Fruit fly (Drosophila melanogaster): Measurements from ENCODE around the gene RabGGTa.

Gene RabGGTa

DNA sequence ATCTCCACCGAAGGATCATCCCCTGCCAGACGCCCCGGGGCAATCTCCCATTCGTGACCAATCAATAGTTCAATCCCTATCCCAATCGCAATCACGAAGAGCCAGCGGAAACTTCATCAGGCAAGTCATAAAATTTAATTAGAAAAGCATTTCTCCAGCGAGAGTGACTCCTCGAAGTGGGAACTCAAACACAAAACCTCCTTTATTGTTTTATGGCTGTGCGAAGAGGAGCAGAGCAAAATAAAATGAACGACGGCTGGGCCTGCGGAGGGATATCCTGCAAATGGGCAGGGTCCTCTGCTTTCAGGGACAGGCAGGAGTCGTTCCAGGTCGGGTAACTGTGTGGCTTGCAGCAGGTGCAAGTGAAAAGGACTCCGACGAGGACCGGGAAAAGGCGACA, 3.0 kb upstream of the RabGGTa start:
- TF ChIP-seq Sin3A (optimal IDR thresholded peaks at IDR 0.05), result no peak
- no peak for TF ChIP-seq Myc (optimal IDR thresholded peaks at IDR 0.05)
- TF ChIP-seq psq (optimal IDR thresholded peaks at IDR 0.05), result no peak
- no peak for TF ChIP-seq ttk (optimal IDR thresholded peaks at IDR 0.05)
- TF ChIP-seq h (optimal IDR thresholded peaks at IDR 0.05), result no peak
- TF ChIP-seq insv (optimal IDR thresholded peaks at IDR 0.05), result no peak

DNA sequence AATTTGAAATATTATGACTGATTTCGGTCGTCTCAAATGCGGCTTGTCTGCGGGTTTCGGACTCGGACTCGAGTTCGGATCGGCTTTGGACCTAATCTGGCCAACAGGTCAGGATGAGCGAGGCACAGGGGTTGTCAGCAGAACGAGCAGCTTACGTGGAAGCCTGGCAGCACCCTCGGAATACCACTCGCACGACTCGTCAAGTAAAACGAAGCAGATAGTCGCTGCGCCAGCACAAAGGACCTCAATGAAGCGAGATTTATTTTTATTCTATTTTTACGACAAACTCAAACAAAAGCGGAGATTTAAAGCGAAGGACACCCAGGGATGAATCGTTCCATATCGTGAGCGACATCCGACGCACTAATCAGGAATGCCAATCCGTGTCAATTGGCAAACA, 2.1 kb upstream of the RabGGTa start:
- TF ChIP-seq Sin3A (optimal IDR thresholded peaks at IDR 0.05) (no peak), Myc (optimal IDR thresholded peaks at IDR 0.05) (no peak), insv (optimal IDR thresholded peaks at IDR 0.05) (no peak), h (optimal IDR thresholded peaks at IDR 0.05) (no peak), psq (optimal IDR thresholded peaks at IDR 0.05) (no peak)

DNA sequence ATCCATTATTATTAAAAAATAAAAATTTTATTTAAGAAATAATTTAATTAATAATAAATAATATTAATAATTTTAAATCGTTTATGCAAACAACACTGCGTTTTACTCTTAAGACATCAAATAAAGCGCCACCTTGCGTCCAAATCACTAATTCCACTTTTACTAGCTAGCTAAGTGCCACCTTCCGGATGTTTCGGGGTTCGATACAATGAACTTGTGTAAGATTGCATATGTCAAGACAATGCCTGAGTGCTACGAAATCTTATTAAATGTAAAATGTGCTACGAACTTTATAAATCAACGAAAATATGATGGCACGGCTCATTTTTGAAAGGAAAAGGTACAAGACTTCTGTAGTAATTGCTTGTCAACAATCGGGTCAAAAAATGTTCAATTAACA, 1.0 kb upstream of the RabGGTa start:
- TF ChIP-seq ttk (optimal IDR thresholded peaks at IDR 0.05), result no peak
- no peak for TF ChIP-seq Sin3A (optimal IDR thresholded peaks at IDR 0.05)
- TF ChIP-seq psq (optimal IDR thresholded peaks at IDR 0.05), result no peak
- TF ChIP-seq insv (optimal IDR thresholded peaks at IDR 0.05), result no peak
- no peak for TF ChIP-seq h (optimal IDR thresholded peaks at IDR 0.05)
- TF ChIP-seq Myc (optimal IDR thresholded peaks at IDR 0.05), result no peak

DNA sequence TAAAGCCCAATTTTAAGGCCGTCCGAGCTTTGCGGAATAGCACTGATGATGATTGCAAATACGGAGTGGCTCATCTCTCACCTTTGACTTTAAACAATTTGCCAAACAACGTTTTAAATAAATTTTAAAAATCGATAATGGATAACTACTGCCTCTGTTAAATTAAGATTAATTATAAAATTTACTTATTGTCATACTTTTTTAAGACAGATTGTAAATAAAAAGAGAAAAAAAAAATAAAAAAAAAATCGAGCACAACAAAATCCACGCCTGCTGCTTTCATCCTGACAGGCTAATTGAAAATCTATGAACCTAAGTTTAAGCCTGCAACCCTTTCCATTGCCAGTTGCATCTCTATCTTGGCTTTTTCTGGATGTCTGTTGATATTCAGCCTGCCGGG, 11.0 kb downstream of the RabGGTa start, which contains the start of gene CG12589:
Gene CG12589 (minus strand): TSS at position 101 of the 400 bp plus-strand sequence.
- TF ChIP-seq Sin3A (optimal IDR thresholded peaks at IDR 0.05), result no peak

DNA sequence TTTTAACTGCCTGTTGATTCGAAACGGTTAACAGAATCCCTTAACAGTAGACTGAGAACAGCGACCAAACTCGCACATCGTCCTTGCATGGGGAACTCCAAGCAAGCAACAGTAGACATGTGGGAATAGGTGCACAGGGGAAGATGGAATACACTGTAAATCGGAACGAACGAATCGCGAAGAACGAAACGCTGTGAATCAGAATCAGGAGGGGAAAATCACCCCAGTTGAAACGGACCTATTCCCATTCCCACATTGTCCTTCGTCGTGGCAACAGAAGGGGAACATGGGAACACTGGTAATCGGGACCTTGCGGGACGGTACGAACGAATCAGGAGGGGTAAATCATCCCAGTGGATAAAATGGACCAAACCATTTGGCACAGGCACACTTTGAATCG, 22.6 kb downstream of the RabGGTa start, which contains the start of gene dpr16:
Gene dpr16 (plus strand): TSS at position 386 of the 400 bp plus-strand sequence.
- no peak for TF ChIP-seq insv (optimal IDR thresholded peaks at IDR 0.05)
- TF ChIP-seq ttk (optimal IDR thresholded peaks at IDR 0.05), result no peak
- TF ChIP-seq h (optimal IDR thresholded peaks at IDR 0.05), result no peak
- no peak for TF ChIP-seq Sin3A (optimal IDR thresholded peaks at IDR 0.05)
- no peak for TF ChIP-seq Myc (optimal IDR thresholded peaks at IDR 0.05)
- TF ChIP-seq psq (optimal IDR thresholded peaks at IDR 0.05), result no peak

DNA sequence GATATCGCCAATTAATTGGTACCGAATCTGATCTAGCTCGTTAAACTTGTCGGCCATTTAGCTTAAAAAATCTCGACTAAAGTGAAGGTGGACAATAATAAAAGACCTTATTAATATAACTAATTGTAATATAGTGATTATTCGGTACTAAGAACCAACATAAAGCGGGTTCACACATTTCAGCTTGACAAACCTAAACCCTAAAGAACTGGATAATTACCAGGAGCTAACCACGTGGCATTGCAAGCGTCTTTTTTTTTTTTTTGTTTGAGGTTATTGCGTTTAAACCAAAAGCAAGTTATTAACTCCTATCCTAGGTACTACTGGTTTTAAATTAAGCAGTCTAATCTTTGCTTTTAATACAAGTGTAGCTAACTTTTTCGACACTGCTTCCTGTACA, 31.4 kb downstream of the RabGGTa start, which contains the start of gene CG12590:
Gene CG12590 (plus strand): TSS at position 301 of the 400 bp plus-strand sequence.
- TF ChIP-seq Sin3A (optimal IDR thresholded peaks at IDR 0.05), result no peak
- TF ChIP-seq Myc (optimal IDR thresholded peaks at IDR 0.05), result no peak
- no peak for TF ChIP-seq ttk (optimal IDR thresholded peaks at IDR 0.05)
- TF ChIP-seq insv (optimal IDR thresholded peaks at IDR 0.05), result no peak
- TF ChIP-seq h (optimal IDR thresholded peaks at IDR 0.05), result no peak

DNA sequence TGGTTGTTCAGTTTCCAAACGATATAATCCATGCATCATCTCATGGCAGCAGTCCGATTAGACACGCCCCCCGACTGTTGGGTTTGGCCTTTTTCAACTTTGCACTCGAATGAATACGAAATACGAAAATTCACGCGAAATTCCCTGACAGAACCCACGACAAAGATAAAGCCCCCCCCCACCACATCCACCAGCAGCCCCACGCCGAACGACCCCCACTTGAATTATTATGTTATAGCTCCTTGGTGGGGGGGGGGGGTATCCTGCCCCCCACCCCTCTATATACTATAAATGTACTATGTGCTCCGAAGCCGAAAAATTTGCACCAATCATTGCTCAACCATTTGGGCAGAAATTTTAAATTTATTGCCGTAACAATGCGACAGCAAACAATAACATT, 34.3 kb downstream of the RabGGTa start:
- TF ChIP-seq Sin3A (optimal IDR thresholded peaks at IDR 0.05) (no peak), h (optimal IDR thresholded peaks at IDR 0.05) (no peak), Myc (optimal IDR thresholded peaks at IDR 0.05) (no peak), insv (optimal IDR thresholded peaks at IDR 0.05) (no peak), ttk (optimal IDR thresholded peaks at IDR 0.05) (no peak), psq (optimal IDR thresholded peaks at IDR 0.05) (no peak)

DNA sequence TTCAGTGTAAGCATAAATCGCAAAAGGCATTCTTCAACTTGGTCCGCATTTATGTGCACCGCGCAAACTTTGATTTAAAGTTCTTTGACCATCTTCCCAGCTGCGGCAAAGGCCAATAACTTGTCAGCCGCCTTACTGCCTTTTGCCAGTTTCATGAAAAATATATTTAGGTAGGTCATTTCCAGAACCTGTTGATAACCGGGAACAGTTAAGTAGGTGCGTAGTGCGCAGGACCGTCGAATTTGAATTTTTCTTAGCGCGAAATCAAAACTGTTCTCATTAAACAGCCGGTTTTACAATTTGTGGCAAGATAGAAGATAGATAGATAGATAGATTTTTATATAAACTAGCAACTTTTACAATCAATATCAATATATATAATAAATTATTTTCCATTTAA, 44.1 kb downstream of the RabGGTa start:
- TF ChIP-seq insv (optimal IDR thresholded peaks at IDR 0.05), result no peak
- no peak for TF ChIP-seq ttk (optimal IDR thresholded peaks at IDR 0.05)
- TF ChIP-seq Myc (optimal IDR thresholded peaks at IDR 0.05), result no peak
- no peak for TF ChIP-seq psq (optimal IDR thresholded peaks at IDR 0.05)
- no peak for TF ChIP-seq Sin3A (optimal IDR thresholded peaks at IDR 0.05)
- no peak for TF ChIP-seq h (optimal IDR thresholded peaks at IDR 0.05)

DNA sequence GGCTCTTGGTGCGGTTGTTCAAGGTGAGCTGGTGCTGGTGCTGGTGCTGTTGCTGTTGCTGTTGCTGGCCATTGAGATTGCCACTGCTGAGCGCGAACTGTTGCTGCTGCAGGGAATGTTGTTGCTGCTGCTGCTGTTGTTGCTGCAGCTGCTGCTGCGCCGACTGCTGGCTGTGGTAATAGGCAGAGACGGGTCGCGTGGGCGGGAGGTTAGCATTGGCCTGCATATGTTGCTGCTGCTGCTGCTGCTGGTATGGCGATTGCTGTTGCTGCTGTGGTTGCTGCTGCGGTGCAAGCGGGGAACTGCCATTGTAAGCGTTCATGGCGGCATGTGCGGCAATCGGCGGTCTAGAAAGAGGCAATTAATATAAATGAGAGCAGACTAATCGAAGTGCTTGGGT, 48.1 kb downstream of the RabGGTa start:
- TF ChIP-seq Myc (optimal IDR thresholded peaks at IDR 0.05) (no peak), psq (optimal IDR thresholded peaks at IDR 0.05) (no peak), ttk (optimal IDR thresholded peaks at IDR 0.05) (no peak), Sin3A (optimal IDR thresholded peaks at IDR 0.05) (no peak), insv (optimal IDR thresholded peaks at IDR 0.05) (no peak), h (optimal IDR thresholded peaks at IDR 0.05) (no peak)
